Fruit fly (Drosophila melanogaster): Measurements from ENCODE around the gene Ocho.

Ocho gene

dm6 chr3L:14952858-14953669 lies 21.6 kb upstream of the Ocho start:
- no peak for TF ChIP-seq CG32121 (GFP tag; IDR thresholded peaks at IDR 0.05)
- no peak for TF ChIP-seq CG13204 (GFP tag; optimal IDR thresholded peaks at IDR 0.05)
- TF ChIP-seq Pif1B (GFP tag; optimal IDR thresholded peaks at IDR 0.05) = no peak
- TF ChIP-seq gl (tag; optimal IDR thresholded peaks at IDR 0.05) = no peak
- TF ChIP-seq rn (GFP tag; IDR thresholded peaks at IDR 0.05) = no peak
- no peak for TF ChIP-seq EcR (GFP tag; optimal IDR thresholded peaks at IDR 0.05)
- no peak for TF ChIP-seq CG9948 (tag; optimal IDR thresholded peaks at IDR 0.05)
- TF ChIP-seq CG12605 (GFP tag; IDR thresholded peaks at IDR 0.05) = no peak
- TF ChIP-seq CG34367 (tag; optimal IDR thresholded peaks at IDR 0.05) = no peak
- TF ChIP-seq fd96Ca (GFP tag; IDR thresholded peaks at IDR 0.05) = no peak
- TF ChIP-seq CG14655 (GFP tag; optimal IDR thresholded peaks at IDR 0.05) = no peak
- no peak for TF ChIP-seq CG8301 (tag; optimal IDR thresholded peaks at IDR 0.05)
- no peak for TF ChIP-seq CG8159 (tag; optimal IDR thresholded peaks at IDR 0.05)
- TF ChIP-seq CG17806 (tag; optimal IDR thresholded peaks at IDR 0.05) = no peak
- TF ChIP-seq Snoo (tag; optimal IDR thresholded peaks at IDR 0.05) = no peak
- no peak for TF ChIP-seq CG10348 (GFP tag; IDR thresholded peaks at IDR 0.05)
- no peak for TF ChIP-seq CG15710 (tag; optimal IDR thresholded peaks at IDR 0.05)
- TF ChIP-seq Ets98B (GFP tag; IDR thresholded peaks at IDR 0.05) = no peak
- no peak for TF ChIP-seq Pif1A (GFP tag; optimal IDR thresholded peaks at IDR 0.05)

dm6 chr3L:14956288-14957032 lies 18.2 kb upstream of the Ocho start:
- no peak for TF ChIP-seq CG8301 (tag; optimal IDR thresholded peaks at IDR 0.05)
- no peak for TF ChIP-seq CG9948 (tag; optimal IDR thresholded peaks at IDR 0.05)
- TF ChIP-seq fd96Ca (GFP tag; IDR thresholded peaks at IDR 0.05) = no peak
- TF ChIP-seq Ets98B (GFP tag; IDR thresholded peaks at IDR 0.05) = no peak
- no peak for TF ChIP-seq CG4496 (GFP tag; IDR thresholded peaks at IDR 0.05)
- TF ChIP-seq CG14655 (GFP tag; optimal IDR thresholded peaks at IDR 0.05) = no peak
- TF ChIP-seq CG13204 (GFP tag; optimal IDR thresholded peaks at IDR 0.05) = no peak
- no peak for TF ChIP-seq CG34367 (tag; optimal IDR thresholded peaks at IDR 0.05)
- TF ChIP-seq Snoo (tag; optimal IDR thresholded peaks at IDR 0.05) = no peak
- TF ChIP-seq CG8159 (tag; optimal IDR thresholded peaks at IDR 0.05) = no peak
- TF ChIP-seq CG10348 (GFP tag; IDR thresholded peaks at IDR 0.05) = no peak
- TF ChIP-seq Pif1A (GFP tag; optimal IDR thresholded peaks at IDR 0.05) = no peak
- TF ChIP-seq gl (tag; optimal IDR thresholded peaks at IDR 0.05) = no peak

- TF ChIP-seq D1 (tag; optimal IDR thresholded peaks at IDR 0.05) = no peak
- no peak for TF ChIP-seq CG15710 (tag; optimal IDR thresholded peaks at IDR 0.05)
- TF ChIP-seq Snoo (tag; optimal IDR thresholded peaks at IDR 0.05) = no peak
- no peak for TF ChIP-seq CG4496 (GFP tag; IDR thresholded peaks at IDR 0.05)
- TF ChIP-seq gl (tag; optimal IDR thresholded peaks at IDR 0.05) = no peak
Observed at dm6 chr3L:14957033-14957328, 17.7 kb upstream of the Ocho start.

dm6 chr3L:14958613-14959327 lies 15.9 kb upstream of the Ocho start:
- TF ChIP-seq CG10348 (GFP tag; IDR thresholded peaks at IDR 0.05) (no peak), CG13204 (GFP tag; optimal IDR thresholded peaks at IDR 0.05) (no peak), CG8301 (tag; optimal IDR thresholded peaks at IDR 0.05) (no peak), CG8159 (tag; optimal IDR thresholded peaks at IDR 0.05) (no peak), fd96Ca (GFP tag; IDR thresholded peaks at IDR 0.05) (no peak), rn (GFP tag; IDR thresholded peaks at IDR 0.05) (no peak), gl (tag; optimal IDR thresholded peaks at IDR 0.05) (no peak), Pif1B (GFP tag; optimal IDR thresholded peaks at IDR 0.05) (no peak), Ets98B (GFP tag; IDR thresholded peaks at IDR 0.05) (no peak), CG12605 (GFP tag; IDR thresholded peaks at IDR 0.05) (no peak), CG32121 (GFP tag; IDR thresholded peaks at IDR 0.05) (no peak), Pif1A (GFP tag; optimal IDR thresholded peaks at IDR 0.05) (no peak), CG14655 (GFP tag; optimal IDR thresholded peaks at IDR 0.05) (no peak)

- TF ChIP-seq CG17806 (tag; optimal IDR thresholded peaks at IDR 0.05) (no peak), CG32121 (GFP tag; IDR thresholded peaks at IDR 0.05) (no peak), Pif1B (GFP tag; optimal IDR thresholded peaks at IDR 0.05) (no peak), CG13204 (GFP tag; optimal IDR thresholded peaks at IDR 0.05) (no peak), CG8301 (tag; optimal IDR thresholded peaks at IDR 0.05) (no peak)
Observed at dm6 chr3L:14960549-14960948, 14.1 kb upstream of the Ocho start.

dm6 chr3L:14961027-14961426 lies 13.6 kb upstream of the Ocho start:
- no peak for TF ChIP-seq CG17806 (tag; optimal IDR thresholded peaks at IDR 0.05)
- TF ChIP-seq CG14655 (GFP tag; optimal IDR thresholded peaks at IDR 0.05) = no peak
- TF ChIP-seq CG13204 (GFP tag; optimal IDR thresholded peaks at IDR 0.05) = no peak
- no peak for TF ChIP-seq EcR (GFP tag; optimal IDR thresholded peaks at IDR 0.05)
